Worm (Caenorhabditis elegans) whole organism, late embryonic: ENCODE data around the gene W07G4.5.

ENCODE experiments used
- C38D4.7 ChIP-seq: fragments of 200-800 bp; sonication (Bioruptor generic); optimal IDR thresholded peaks from 2 replicates; lab custom pipeline; 2018; ENCODE audit warnings: mild to moderate bottlenecking, missing genetic modification characterization, moderate library complexity, missing compliant biosample characterization
- ama-1 ChIP-seq: fragments of 150-350 bp; optimal IDR thresholded peaks from 2 replicates; lab custom pipeline; 2014
- ceh-9 ChIP-seq: sonication (generic microtip); optimal IDR thresholded peaks from 2 replicates; lab custom pipeline; 2016; ENCODE audit warnings: mild to moderate bottlenecking, missing genetic modification characterization, inconsistent platforms, missing compliant biosample characterization
- che-1 ChIP-seq: sonication (generic microtip); optimal IDR thresholded peaks from 2 replicates; lab custom pipeline; 2016; ENCODE audit warnings: mild to moderate bottlenecking, missing genetic modification characterization, missing compliant biosample characterization
- dve-1 ChIP-seq: sonication (generic microtip); optimal IDR thresholded peaks from 2 replicates; lab custom pipeline; 2017; ENCODE audit warnings: antibody characterized with exemption, mild to moderate bottlenecking, missing genetic modification characterization, missing compliant biosample characterization
- ets-4 ChIP-seq: sonication (generic microtip); optimal IDR thresholded peaks from 2 replicates; lab custom pipeline; 2016; ENCODE audit warnings: missing genetic modification characterization, missing compliant biosample characterization
- fax-1 ChIP-seq: sonication (generic microtip); optimal IDR thresholded peaks from 2 replicates; lab custom pipeline; 2016; ENCODE audit warnings: missing genotype, missing genetic modification characterization, missing compliant biosample characterization
- lim-6 ChIP-seq: sonication (generic microtip); optimal IDR thresholded peaks from 2 replicates; lab custom pipeline; 2016; ENCODE audit warnings: missing genetic modification characterization, missing compliant biosample characterization
- nhr-11 ChIP-seq: fragments of 150-350 bp; optimal IDR thresholded peaks from 2 replicates; lab custom pipeline; 2014; ENCODE audit warnings: missing biosample characterization, missing genetic modification characterization
- ref-2 ChIP-seq: sonication (generic microtip); optimal IDR thresholded peaks from 2 replicates; lab custom pipeline; 2016; ENCODE audit warnings: missing genetic modification characterization, missing compliant biosample characterization

ce11 chrV:13064164-13064563 is 16.4 kb downstream of the W07G4.5 start:
- TF ChIP-seq ceh-9 (tag; lab: Kevin White, UChicago), result no peak
- TF ChIP-seq C38D4.7 (GFP tag; lab: Kevin White, UChicago), result no peak
- no peak for TF ChIP-seq dve-1 (tag; lab: Kevin White, UChicago)
- no peak for TF ChIP-seq ref-2
- TF ChIP-seq nhr-11, result no peak
- TF ChIP-seq ama-1 (lab: Kevin White, UChicago), result no peak
- no peak for TF ChIP-seq lim-6 (tag; lab: Kevin White, UChicago)
- no peak for TF ChIP-seq che-1 (tag; lab: Kevin White, UChicago)
- TF ChIP-seq fax-1 (tag; lab: Kevin White, UChicago), result no peak
- TF ChIP-seq ets-4 (tag; lab: Kevin White, UChicago), result no peak
